Worm (Caenorhabditis elegans) whole organism, L3 larva: Measurements from ENCODE around the gene msp-53.

Experiments
- ZK546.5 ChIP-seq: sonication (generic microtip); optimal IDR thresholded peaks from 2 replicates; lab custom pipeline; 2017; ENCODE audit warnings: missing biosample characterization, missing genetic modification characterization
- aly-2 ChIP-seq: fragments of 150-350 bp; optimal IDR thresholded peaks from 2 replicates; lab custom pipeline; 2014; ENCODE audit warnings: missing biosample characterization, missing genetic modification characterization
- ceh-82 ChIP-seq: fragments of 150-350 bp; optimal IDR thresholded peaks from 2 replicates; lab custom pipeline; 2014; ENCODE audit warnings: missing biosample characterization, missing genetic modification characterization
- elt-1 ChIP-seq: fragments of 150-350 bp; optimal IDR thresholded peaks from 2 replicates; lab custom pipeline; 2014; ENCODE audit warnings: missing biosample characterization, missing genetic modification characterization
- fkh-10 ChIP-seq: sonication (generic microtip); optimal IDR thresholded peaks from 2 replicates; lab custom pipeline; 2017; ENCODE audit warnings: missing biosample characterization, missing genetic modification reagents, missing genetic modification characterization
- nhr-11 ChIP-seq: fragments of 150-350 bp; optimal IDR thresholded peaks from 2 replicates; lab custom pipeline; 2014; ENCODE audit warnings: missing biosample characterization, missing genetic modification characterization
- nhr-28 ChIP-seq: fragments of 150-350 bp; optimal IDR thresholded peaks from 2 replicates; lab custom pipeline; 2014; ENCODE audit warnings: missing biosample characterization, missing genetic modification characterization
- pha-4 ChIP-seq: fragments of 150-350 bp; optimal IDR thresholded peaks from 2 replicates; lab custom pipeline; 2014; ENCODE audit warnings: missing biosample characterization, missing genetic modification reagents, missing genetic modification characterization
- sea-2 ChIP-seq: fragments of 150-350 bp; sonication (generic microtip); optimal IDR thresholded peaks from 4 replicates; lab custom pipeline; 2014; ENCODE audit warnings: missing biosample characterization, missing genetic modification reagents, missing genetic modification characterization
- zag-1 ChIP-seq: fragments of 150-350 bp; optimal IDR thresholded peaks from 2 replicates; lab custom pipeline; 2014; ENCODE audit warnings: missing biosample characterization, missing genetic modification characterization

DNA sequence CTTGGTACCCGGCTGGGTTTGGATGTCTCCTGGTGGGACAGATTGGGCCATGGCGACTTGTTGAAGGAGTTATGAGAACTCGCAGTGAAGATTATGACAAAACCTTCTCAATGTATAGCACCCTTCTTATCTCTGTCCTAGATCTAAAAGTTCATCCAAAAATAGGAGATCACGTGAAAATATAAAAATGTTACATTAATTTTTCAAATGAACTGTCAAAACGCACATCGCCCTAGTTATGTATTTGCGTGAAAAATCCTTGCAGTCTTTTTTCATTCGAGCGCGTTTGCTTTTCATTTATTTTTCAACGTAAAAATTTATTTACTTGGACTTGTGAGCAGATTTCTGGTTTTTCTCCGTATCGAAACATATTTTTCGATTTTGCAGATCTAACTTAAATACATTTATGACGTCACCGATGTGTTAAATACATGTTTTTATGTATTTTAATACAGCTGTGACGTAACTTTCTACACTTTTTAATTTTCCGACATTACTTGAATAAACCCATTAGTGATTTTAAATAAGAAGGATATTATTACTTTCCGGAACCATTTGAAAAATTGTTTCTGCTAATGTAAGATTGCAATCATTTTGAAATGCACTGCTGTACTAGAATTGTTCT is 8.8 kb downstream of the msp-53 start, which contains the start of gene msp-55:
- TF ChIP-seq fkh-10 (GFP tag; lab: Kevin White, UChicago), result no peak
- TF ChIP-seq sea-2 (GFP tag; lab: Kevin White, UChicago), result no peak
- TF ChIP-seq zag-1 (tag; lab: Kevin White, UChicago), result no peak
- TF ChIP-seq ceh-82 (tag; lab: Kevin White, UChicago), result no peak
- no peak for TF ChIP-seq nhr-11 (tag; lab: Kevin White, UChicago)
- TF ChIP-seq elt-1 (tag; lab: Kevin White, UChicago), result no peak
- TF ChIP-seq aly-2 (tag; lab: Kevin White, UChicago), result no peak
- no peak for TF ChIP-seq nhr-28 (tag; lab: Kevin White, UChicago)
- TF ChIP-seq ZK546.5 (tag; lab: Kevin White, UChicago), result no peak
- TF ChIP-seq pha-4 (tag; lab: Kevin White, UChicago), result no peak
